Worm (Caenorhabditis elegans): ENCODE measurements around the gene srz-18.

Gene srz-18

DNA sequence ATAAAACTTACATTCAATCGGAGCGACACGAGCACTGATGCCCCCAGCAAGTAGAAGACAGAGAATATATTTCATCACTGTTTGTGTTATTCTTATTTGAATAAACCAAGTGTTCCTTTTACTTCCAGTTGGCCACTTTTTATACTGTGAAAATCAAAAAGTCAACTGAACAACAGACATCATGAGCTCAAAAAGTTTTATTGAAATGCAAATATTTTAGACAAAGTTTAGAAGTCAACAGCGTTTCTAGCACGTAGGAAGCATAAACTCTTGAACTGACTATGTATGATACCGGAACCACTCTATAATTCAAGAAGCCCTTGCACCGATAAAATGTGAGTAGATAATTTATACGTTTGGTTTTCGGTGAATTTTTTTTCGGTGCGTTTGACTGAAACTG is 4.7 kb downstream of the srz-18 start, which contains the start of gene F46B3.14:
Gene F46B3.14 (minus strand): TSS at position 101 of the 400 bp plus-strand sequence.
- no peak for TF ChIP-seq unc-62 (GFP tag; optimal IDR thresholded peaks at IDR 0.05)

DNA sequence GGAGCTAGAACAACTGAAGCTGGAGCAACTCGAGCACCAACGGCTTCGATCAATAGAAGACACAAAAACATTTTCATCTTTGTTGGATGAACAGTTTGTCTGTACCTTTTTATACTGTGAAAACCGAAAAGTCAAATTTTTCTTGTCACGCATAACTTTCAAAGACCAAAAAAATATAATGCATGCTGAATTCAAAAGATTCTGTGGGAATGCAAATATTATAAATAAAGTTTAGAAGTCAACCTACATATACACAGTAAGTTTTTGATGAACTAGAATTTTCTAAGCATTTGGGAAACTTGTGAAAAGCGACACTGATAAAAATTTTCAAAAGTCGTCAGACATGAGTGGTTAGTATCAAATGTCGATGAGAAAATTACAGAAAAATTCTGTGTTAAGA is 7.1 kb downstream of the srz-18 start, which contains the start of gene F46B3.15:
Gene F46B3.15 (minus strand): TSS at position 101 of the 400 bp plus-strand sequence.
- TF ChIP-seq unc-62 (GFP tag; optimal IDR thresholded peaks at IDR 0.05), result no peak

DNA sequence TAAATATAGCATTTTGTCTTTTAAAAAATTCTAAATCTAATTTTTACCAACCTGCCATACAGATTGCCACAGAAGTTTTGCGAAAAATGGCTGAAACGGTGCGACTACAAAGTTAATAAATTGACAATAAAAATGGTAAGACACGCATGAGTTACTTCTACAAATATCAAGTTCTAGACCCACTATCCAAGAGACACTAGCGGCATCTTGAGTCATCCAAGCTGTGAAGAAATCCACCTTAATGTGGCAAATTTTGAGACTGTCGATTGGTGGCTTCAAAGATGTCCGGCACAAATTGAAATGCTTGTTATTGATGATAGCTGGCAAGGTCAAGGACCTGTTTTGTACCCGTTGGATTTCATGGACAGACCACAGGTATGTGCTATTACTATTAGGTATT is 7.8 kb downstream of the srz-18 start, which contains the start of gene F46B3.16:
Gene F46B3.16 (plus strand): TSS at position 301 of the 400 bp plus-strand sequence.
- TF ChIP-seq unc-62 (GFP tag; optimal IDR thresholded peaks at IDR 0.05), result no peak

DNA sequence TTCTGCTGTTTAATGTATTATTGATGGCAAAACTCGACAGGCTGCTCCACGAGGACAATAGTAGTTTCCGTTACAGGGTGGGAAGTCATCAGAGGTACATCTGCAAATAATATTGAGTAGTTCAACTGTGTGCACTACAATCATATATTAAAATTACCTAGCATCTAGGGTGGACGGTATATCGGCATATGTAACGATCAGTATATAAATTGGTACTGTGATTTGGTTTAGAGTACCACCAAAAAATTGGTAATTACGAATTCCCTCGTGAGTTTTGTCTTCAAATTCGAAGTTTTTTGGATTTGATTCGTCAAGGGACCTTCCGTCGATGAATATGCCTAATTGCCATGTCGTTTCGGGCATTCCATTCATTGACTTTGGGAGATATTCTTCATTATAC is 10.3 kb downstream of the srz-18 start, which contains the start of gene ttr-13:
Gene ttr-13 (minus strand): TSS at position 101 of the 400 bp plus-strand sequence.
- no peak for TF ChIP-seq unc-62 (GFP tag; optimal IDR thresholded peaks at IDR 0.05)

DNA sequence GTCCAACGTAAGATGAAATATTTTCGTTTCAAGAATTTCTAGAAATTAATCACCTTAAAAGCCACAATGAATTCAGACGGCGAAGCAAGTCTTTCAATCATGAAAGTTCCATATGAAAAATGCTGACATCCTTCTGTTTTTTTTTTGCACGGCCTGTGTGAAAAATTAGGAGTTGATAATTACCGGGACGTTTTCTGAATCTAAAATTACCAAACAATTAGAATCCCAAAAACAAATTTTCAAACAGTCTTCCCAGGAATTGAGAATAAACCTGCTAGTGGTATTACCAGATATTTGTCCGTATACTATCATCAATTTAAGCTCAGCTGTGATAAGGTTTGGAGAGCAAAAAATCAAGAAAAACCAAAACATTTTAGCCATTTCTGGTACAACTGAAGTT is 11.8 kb downstream of the srz-18 start, which contains the start of gene Y44A6B.3:
Gene Y44A6B.3 (minus strand): TSS at position 101 of the 400 bp plus-strand sequence.
- no peak for TF ChIP-seq unc-62 (GFP tag; optimal IDR thresholded peaks at IDR 0.05)

DNA sequence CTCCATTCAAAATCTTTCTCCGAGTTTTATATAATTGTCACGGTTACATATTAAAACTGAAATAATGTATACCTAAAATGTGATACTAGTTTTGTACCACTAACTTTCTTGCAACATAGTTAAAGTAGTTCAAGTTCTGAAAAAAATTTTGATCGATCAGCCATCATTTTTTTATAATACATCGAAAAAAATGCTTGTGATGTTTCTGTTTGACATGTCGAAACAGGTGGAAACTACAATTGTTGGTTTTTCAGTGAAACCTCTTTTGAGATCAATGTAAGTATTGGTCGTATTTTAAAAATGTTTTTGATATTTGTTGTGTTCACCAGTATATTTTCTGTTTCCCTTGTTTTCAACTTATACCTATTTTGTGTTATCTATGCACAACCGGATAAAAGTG is 12.8 kb downstream of the srz-18 start, which contains the start of gene srxa-14:
Gene srxa-14 (plus strand): TSS at position 301 of the 400 bp plus-strand sequence.
- no peak for TF ChIP-seq unc-62 (GFP tag; optimal IDR thresholded peaks at IDR 0.05)

DNA sequence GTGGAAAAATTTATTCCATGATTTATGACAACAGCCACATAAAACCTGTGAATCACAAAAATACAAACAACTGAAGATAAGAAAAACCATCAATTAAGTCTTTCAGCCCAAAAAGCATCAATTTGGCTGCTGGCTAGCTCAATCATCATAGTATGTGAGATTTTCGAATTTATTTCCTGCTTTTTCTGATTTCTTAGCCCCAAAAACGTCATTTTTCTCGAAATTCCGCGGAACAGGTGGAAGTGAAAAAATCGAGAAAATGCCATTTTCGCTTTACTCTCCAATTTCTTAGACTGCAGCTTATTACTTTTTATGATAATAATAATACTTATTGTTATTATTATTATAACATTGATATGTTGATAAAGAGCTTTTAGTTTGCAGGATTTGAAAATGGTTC is 15.4 kb downstream of the srz-18 start, which contains the start of gene srxa-15:
Gene srxa-15 (plus strand): TSS at position 301 of the 400 bp plus-strand sequence.
- TF ChIP-seq unc-62 (GFP tag; optimal IDR thresholded peaks at IDR 0.05), result no peak

DNA sequence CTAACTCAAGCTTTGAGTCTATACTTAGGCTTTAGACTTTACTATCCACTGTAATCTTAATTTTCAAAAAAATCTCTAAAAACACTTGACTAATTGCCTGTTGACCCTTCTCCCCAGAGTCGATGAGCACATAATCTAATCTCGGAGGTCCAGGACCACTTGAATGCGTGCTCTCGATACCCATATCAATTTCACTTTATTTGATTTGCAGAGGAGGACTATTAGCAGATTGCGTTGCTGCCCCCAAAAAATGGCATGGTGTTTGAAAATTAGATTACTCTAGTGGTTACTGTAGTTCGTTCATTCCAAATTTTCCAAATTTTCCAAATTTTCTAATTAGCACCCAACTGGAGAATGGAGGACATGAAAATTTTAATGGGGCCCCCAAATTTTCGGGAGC is 19.0 kb downstream of the srz-18 start:
- no peak for TF ChIP-seq unc-62 (GFP tag; optimal IDR thresholded peaks at IDR 0.05)

DNA sequence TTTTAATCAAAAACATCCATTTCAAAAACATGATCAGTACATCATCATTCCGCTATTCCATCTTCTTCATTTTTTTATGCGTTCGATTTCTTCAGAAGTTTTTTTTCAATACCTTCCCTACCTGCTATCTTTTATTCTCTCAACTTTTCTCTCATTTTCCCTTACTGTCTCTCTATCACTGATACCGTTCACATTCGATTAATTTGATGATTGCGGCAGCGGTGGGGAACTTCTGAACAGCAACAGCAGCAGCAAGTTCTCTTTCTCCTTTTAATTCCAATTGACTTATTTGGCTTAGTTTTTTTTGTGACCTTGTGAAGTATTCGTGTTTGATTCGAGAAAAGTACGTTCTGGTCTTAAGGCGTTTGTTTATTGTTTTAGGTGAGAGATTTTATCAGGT is 22.4 kb downstream of the srz-18 start:
- TF ChIP-seq unc-62 (GFP tag; optimal IDR thresholded peaks at IDR 0.05), result no peak

DNA sequence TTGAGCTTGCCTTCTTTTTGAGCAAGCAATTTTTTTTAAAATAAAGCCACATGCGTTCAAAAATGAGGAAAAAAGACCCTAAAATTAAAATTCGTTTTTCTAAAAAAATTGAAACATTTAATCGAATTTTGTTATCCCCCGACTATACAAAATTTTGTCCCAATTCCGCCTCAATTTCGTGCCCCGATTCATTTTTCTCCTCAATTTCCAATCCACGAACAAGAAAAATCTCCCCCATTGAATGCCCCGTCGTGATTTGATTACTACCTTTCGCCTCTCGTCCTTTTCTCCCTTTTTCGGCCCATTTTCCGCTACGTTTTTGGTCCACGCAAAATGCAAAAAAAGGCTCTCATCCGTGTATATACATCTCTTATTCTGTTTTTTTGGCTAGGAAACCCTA is 25.4 kb downstream of the srz-18 start:
- no peak for TF ChIP-seq unc-62 (GFP tag; optimal IDR thresholded peaks at IDR 0.05)

DNA sequence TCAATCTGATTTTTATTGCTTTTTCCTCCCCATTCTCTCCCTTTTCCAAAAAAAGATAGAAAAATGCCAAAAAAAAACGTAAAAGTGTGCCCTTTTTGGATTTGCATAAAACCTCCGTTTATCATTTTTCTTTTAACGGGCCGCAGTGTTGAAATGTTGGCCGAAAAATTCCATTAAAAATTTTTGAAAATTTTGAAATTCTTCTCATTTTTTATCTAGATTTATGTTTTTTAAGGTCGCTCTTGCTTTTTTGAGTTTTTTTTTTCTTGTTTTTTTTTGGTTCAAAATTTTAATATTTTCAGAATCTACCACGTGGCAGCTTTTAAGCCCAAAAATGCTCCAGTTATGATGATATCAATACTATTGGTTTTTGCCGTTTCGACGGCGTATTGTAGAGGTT is 27.8 kb downstream of the srz-18 start, which contains the start of gene mnr-1:
Gene mnr-1 (plus strand): TSS at position 301 of the 400 bp plus-strand sequence.
- TF ChIP-seq unc-62 (GFP tag; optimal IDR thresholded peaks at IDR 0.05), result no peak

DNA sequence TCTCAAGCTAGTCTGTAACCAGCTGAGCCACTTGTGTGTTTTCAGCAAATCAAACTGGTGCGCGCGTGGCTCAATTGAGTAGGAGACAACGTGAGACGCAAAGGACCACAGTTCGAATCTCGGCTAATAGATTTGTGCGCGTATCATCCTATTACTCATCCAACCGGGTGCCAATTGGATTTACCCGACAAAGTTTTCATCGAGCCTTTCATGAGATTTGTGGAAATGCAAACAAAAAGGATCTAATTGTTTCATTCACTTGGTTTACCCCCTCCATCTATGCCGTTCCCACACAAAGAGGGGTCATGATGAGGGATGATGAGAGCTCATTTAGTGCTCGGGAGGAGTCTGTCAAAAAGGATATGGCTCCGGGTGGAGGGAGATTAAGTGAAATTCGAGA is 28.7 kb downstream of the srz-18 start:
- no peak for TF ChIP-seq unc-62 (GFP tag; optimal IDR thresholded peaks at IDR 0.05)

DNA sequence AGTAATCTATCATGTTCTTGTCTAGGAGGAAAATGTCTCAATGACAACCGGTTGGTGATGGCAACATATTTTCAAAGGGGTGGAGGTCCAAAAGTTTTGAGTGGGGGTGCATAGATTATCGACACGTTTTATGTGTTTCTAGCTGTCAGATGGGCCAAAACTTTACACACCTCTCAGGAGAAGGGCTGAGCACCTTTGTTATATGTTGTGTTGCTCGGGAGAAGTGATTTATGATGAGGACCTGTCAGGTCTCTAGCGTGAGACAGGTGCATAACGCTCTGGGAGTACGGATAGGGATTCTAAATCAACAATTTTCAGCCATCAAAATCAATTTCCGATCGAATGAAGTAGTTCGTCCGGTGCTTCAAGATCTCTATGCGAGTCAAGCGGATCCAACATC is 30.1 kb downstream of the srz-18 start:
- no peak for TF ChIP-seq unc-62 (GFP tag; optimal IDR thresholded peaks at IDR 0.05)

DNA sequence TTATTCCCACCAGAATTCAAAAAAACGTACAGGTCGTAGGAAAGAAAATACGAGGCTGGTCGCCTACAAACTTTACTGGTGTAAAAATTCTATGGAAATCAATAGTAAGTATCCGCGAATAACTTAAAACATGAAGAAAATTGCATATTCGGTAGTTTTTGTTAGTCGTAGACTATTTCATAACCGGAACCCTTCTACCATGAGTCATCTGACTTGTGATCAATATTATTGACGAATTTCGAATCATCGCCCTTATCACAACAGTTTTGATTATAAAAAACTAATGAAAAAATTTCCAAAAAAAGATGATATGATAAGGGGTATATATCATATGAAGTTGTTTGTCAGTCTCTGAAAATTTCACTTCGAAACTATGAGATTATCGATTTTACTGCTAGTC is 33.5 kb downstream of the srz-18 start, which contains the start of gene W01F3.2:
Gene W01F3.2 (plus strand): TSS at position 301 of the 400 bp plus-strand sequence.
- no peak for TF ChIP-seq unc-62 (GFP tag; optimal IDR thresholded peaks at IDR 0.05)

DNA sequence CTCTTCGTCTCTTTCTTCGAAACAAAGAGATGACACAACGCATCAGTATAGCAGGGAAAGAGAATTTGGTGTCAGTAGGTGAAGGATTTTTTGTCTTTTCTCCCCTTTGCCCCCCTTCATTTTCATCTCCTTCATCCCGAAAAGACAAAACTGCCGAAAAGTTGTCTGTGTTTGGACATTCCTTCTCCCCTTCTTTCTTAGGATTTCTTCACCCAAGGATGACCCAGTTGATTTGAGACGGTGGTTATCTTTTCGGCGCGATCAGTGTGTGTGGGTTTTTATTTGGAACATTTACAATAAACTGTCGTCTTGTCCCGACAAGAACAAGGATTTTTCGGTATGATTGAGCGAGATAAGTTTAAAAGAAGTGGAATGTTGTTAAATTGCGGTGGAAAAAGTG is 36.0 kb downstream of the srz-18 start:
- no peak for TF ChIP-seq unc-62 (GFP tag; optimal IDR thresholded peaks at IDR 0.05)

DNA sequence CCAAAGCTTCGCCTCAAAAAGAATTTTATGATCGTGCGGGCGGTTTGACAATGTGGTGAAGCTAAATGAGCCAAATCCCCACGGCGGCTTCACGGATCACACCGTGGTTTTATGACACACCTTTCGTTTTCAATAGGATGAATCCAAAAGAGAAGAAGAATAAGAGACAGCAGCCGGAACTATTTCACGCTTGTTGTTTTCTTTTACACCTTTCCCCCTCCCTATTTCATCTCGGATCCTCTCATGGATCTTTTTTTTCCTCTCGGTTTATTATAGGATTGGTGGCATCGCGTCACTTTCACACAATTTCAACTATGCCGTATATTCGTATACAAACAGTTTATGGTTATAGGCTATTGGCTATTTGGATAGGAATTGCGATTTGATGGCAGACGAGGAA is 37.2 kb downstream of the srz-18 start:
- TF ChIP-seq unc-62 (GFP tag; optimal IDR thresholded peaks at IDR 0.05), result no peak

DNA sequence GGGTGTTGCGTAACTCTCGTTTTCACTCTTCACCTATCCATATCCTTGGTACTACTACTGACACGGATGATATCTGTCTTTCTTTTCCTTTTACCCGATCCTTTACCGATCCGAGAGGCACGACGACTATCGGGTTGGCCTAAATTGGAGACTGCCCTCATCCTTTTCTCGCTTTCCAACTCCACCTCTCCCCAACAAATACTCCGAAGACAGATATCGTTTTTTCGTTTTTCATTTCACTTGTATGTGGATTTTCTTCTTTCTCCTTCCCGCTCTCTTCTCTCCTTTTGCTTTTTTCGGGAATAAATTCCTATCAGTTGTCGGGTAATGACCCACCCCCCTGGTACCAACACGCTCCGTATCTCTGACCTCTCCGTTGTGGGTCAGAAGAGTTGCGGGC is 38.4 kb downstream of the srz-18 start:
- TF ChIP-seq unc-62 (GFP tag; optimal IDR thresholded peaks at IDR 0.05), result no peak

DNA sequence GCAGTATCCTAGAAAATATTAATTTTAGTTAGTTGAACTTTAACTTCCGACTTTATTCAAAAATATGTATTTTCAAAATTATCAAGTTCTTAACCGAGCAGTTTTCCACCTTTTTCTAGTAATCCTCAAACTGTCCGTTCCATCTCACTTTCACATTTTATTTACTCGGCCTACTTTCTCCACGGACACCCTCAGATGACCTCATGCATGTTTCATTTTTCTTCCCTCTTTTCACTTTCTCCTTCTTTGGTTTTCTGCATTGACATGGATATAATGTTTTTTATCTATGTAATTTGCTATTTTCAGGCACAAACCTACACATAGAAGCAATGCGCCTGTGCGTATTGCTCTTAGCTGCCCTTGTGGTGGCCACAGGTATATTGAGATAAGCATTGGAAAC is 40.4 kb downstream of the srz-18 start, which contains the start of gene mlt-11:
Gene mlt-11 (plus strand): TSS at position 301 of the 400 bp plus-strand sequence.
- no peak for TF ChIP-seq unc-62 (GFP tag; optimal IDR thresholded peaks at IDR 0.05)
